Fruit fly (Drosophila melanogaster) whole organism, adult: Measurements from ENCODE around the gene CG7465.

Experiments
- CG11617 ChIP-seq: fragments of 200-800 bp; sonication (Bioruptor generic); optimal IDR thresholded peaks from 2 replicates; lab custom pipeline; 2017; ENCODE audit warnings: mild to moderate bottlenecking, missing biosample characterization, missing genetic modification reagents, missing genetic modification characterization
- CG12768 ChIP-seq: fragments of 200-800 bp; sonication (Bioruptor generic); optimal IDR thresholded peaks from 2 replicates; lab custom pipeline; 2017; ENCODE audit warnings: missing biosample characterization, missing genetic modification characterization, mild to moderate bottlenecking, moderate library complexity, missing genetic modification reagents
- CG14711 ChIP-seq: fragments of 200-800 bp; sonication (Bioruptor generic); optimal IDR thresholded peaks from 2 replicates; lab custom pipeline; 2018; ENCODE audit warnings: missing biosample characterization, mild to moderate bottlenecking, missing genetic modification characterization, moderate library complexity
- CG1620 ChIP-seq: fragments of 200-800 bp; sonication (Bioruptor generic); optimal IDR thresholded peaks from 2 replicates; lab custom pipeline; 2016; ENCODE audit warnings: missing biosample characterization, missing genetic modification characterization
- CG33017 ChIP-seq: fragments of 200-800 bp; sonication (Bioruptor generic); optimal IDR thresholded peaks from 2 replicates; lab custom pipeline; 2018; ENCODE audit warnings: missing biosample characterization, mild to moderate bottlenecking, missing genetic modification characterization, moderate library complexity
- CG5204 ChIP-seq: fragments of 200-800 bp; sonication (Bioruptor generic); optimal IDR thresholded peaks from 2 replicates; lab custom pipeline; 2016; ENCODE audit warnings: missing biosample characterization, missing genetic modification characterization
- CG7045 ChIP-seq: fragments of 200-800 bp; sonication (Bioruptor generic); optimal IDR thresholded peaks from 2 replicates; lab custom pipeline; 2017; ENCODE audit warnings: missing biosample characterization, mild to moderate bottlenecking, missing genetic modification characterization
- CG7101 ChIP-seq: fragments of 200-800 bp; sonication (Bioruptor generic); optimal IDR thresholded peaks from 2 replicates; lab custom pipeline; 2018; ENCODE audit warnings: missing biosample characterization, mild to moderate bottlenecking, missing genetic modification characterization, moderate library complexity
- Clk ChIP-seq: fragments of 200-800 bp; sonication (Bioruptor generic); optimal IDR thresholded peaks from 2 replicates; lab custom pipeline; 2017; ENCODE audit warnings: missing biosample characterization, missing genetic modification characterization
- Crg-1 ChIP-seq: fragments of 200-800 bp; sonication (Bioruptor generic); optimal IDR thresholded peaks from 2 replicates; lab custom pipeline; 2016; ENCODE audit warnings: missing biosample characterization, missing genetic modification characterization
- Hr96 ChIP-seq: fragments of 200-800 bp; sonication (Bioruptor generic); optimal IDR thresholded peaks from 2 replicates; lab custom pipeline; 2016; ENCODE audit warnings: missing biosample characterization, missing genetic modification characterization
- Mnt ChIP-seq: fragments of 200-800 bp; sonication (Bioruptor generic); optimal IDR thresholded peaks from 2 replicates; lab custom pipeline; 2016; ENCODE audit warnings: missing biosample characterization, mild to moderate bottlenecking, missing genetic modification characterization
- bab1 ChIP-seq: fragments of 200-800 bp; sonication (Bioruptor generic); optimal IDR thresholded peaks from 3 replicates; lab custom pipeline; 2019; ENCODE audit warnings: missing biosample characterization, mild to moderate bottlenecking, missing genetic modification characterization, moderate library complexity
- cic ChIP-seq: fragments of 200-800 bp; sonication (Bioruptor generic); optimal IDR thresholded peaks from 2 replicates; lab custom pipeline; 2017; ENCODE audit warnings: missing biosample characterization, mild to moderate bottlenecking, missing genetic modification characterization, moderate library complexity
- cnc ChIP-seq, 2 experiments: fragments of >200 bp; optimal IDR thresholded peaks; 2 replicates each; lab custom pipeline; 2017
- kay ChIP-seq: fragments of 200-800 bp; sonication (Bioruptor generic); peaks from one replicate; lab custom pipeline; 2016; ENCODE audit warnings: missing biosample characterization, missing genetic modification characterization, borderline replicate concordance
- ovo ChIP-seq: fragments of 200-800 bp; sonication (Bioruptor generic); optimal IDR thresholded peaks from 2 replicates; lab custom pipeline; 2016; ENCODE audit warnings: missing biosample characterization, missing genetic modification characterization
- pad ChIP-seq: fragments of 200-800 bp; sonication (Bioruptor generic); optimal IDR thresholded peaks from 3 replicates; lab custom pipeline; 2017; ENCODE audit warnings: missing biosample characterization, missing genetic modification characterization, mild to moderate bottlenecking, moderate library complexity, missing genetic modification reagents
- tj ChIP-seq: fragments of 200-800 bp; sonication (Bioruptor generic); optimal IDR thresholded peaks from 3 replicates; lab custom pipeline; 2017; ENCODE audit warnings: missing biosample characterization, mild to moderate bottlenecking, missing genetic modification characterization, moderate library complexity
- toe ChIP-seq: fragments of 200-800 bp; sonication (Bioruptor generic); optimal IDR thresholded peaks from 2 replicates; lab custom pipeline; 2016; ENCODE audit warnings: missing biosample characterization, missing genetic modification characterization

The CG7465 gene

dm6 chr3L:4479938-4480337, at the start of gene CG7465:
Gene CG7465 (plus strand): TSS chr3L:4480283.
- TF ChIP-seq Hr96 (GFP tag; lab: Kevin White, UChicago): no peak
- no peak for TF ChIP-seq toe

- TF ChIP-seq CG5204 (GFP tag; lab: Kevin White, UChicago): no peak
- TF ChIP-seq kay (GFP tag; lab: Kevin White, UChicago): no peak
- TF ChIP-seq bab1: no peak
- TF ChIP-seq CG12768 (GFP tag; lab: Kevin White, UChicago): no peak
- TF ChIP-seq cnc (optimal IDR thresholded peaks at IDR 0.05; lab: Kevin White, UChicago): no peak
- no peak for TF ChIP-seq CG11617
- TF ChIP-seq CG14711 (tag; lab: Kevin White, UChicago): no peak
- no peak for TF ChIP-seq Hr96 (GFP tag; lab: Kevin White, UChicago)
- TF ChIP-seq CG33017 (tag; lab: Kevin White, UChicago): no peak
- no peak for TF ChIP-seq CG7101 (tag; lab: Kevin White, UChicago)
- TF ChIP-seq Mnt (GFP tag; lab: Kevin White, UChicago): no peak
- no peak for TF ChIP-seq ovo (GFP tag; lab: Kevin White, UChicago)
- no peak for TF ChIP-seq Clk (GFP tag; lab: Kevin White, UChicago)
These were observed 49.8 kb upstream of the CG7465 start for dm6 chr3L:4430331-4430730.

dm6 chr3L:4431111-4431730, 48.9 kb upstream of the CG7465 start:
- no peak for TF ChIP-seq tj
- TF ChIP-seq CG12768 (GFP tag; lab: Kevin White, UChicago): no peak
- no peak for TF ChIP-seq pad (GFP tag; lab: Kevin White, UChicago)
- TF ChIP-seq CG14711 (tag; lab: Kevin White, UChicago): no peak
- TF ChIP-seq CG5204 (GFP tag; lab: Kevin White, UChicago): no peak
- no peak for TF ChIP-seq CG33017 (tag; lab: Kevin White, UChicago)
- TF ChIP-seq bab1: no peak
- TF ChIP-seq toe: no peak
- no peak for TF ChIP-seq CG11617
- TF ChIP-seq CG7045 (GFP tag; lab: Kevin White, UChicago): no peak
- TF ChIP-seq cic (GFP tag; lab: Kevin White, UChicago): no peak
- TF ChIP-seq Clk (GFP tag; lab: Kevin White, UChicago): no peak
- TF ChIP-seq Hr96 (GFP tag; lab: Kevin White, UChicago): no peak

dm6 chr3L:4436421-4436820, 43.7 kb upstream of the CG7465 start, which contains the start of gene CG15021:
Gene CG15021 (plus strand): TSS chr3L:4436721.
- TF ChIP-seq ovo (GFP tag; lab: Kevin White, UChicago) (no peak), Clk (GFP tag; lab: Kevin White, UChicago) (no peak), CG5204 (GFP tag; lab: Kevin White, UChicago) (no peak), CG1620 (no peak), CG11617 (no peak), Crg-1 (GFP tag; lab: Kevin White, UChicago) (no peak), cnc (optimal IDR thresholded peaks at IDR 0.05; lab: Kevin White, UChicago) (no peak), Hr96 (GFP tag; lab: Kevin White, UChicago) (no peak), toe (no peak), kay (GFP tag; lab: Kevin White, UChicago) (no peak), tj (no peak), CG7045 (GFP tag; lab: Kevin White, UChicago) (no peak), bab1 (no peak), CG14711 (tag; lab: Kevin White, UChicago) (no peak), cic (GFP tag; lab: Kevin White, UChicago) (no peak), CG33017 (tag; lab: Kevin White, UChicago) (no peak)

dm6 chr3L:4440153-4440552, 39.9 kb upstream of the CG7465 start:
- TF ChIP-seq pad (GFP tag; lab: Kevin White, UChicago) (no peak), kay (GFP tag; lab: Kevin White, UChicago) (no peak), Clk (GFP tag; lab: Kevin White, UChicago) (no peak)

- no peak for TF ChIP-seq tj
- TF ChIP-seq toe: no peak
- TF ChIP-seq CG7101 (tag; lab: Kevin White, UChicago): no peak
- TF ChIP-seq ovo (GFP tag; lab: Kevin White, UChicago): no peak
- TF ChIP-seq cic (GFP tag; lab: Kevin White, UChicago): no peak
- TF ChIP-seq pad (GFP tag; lab: Kevin White, UChicago): no peak
- TF ChIP-seq CG33017 (tag; lab: Kevin White, UChicago): no peak
- no peak for TF ChIP-seq cnc (optimal IDR thresholded peaks at IDR 0.05; lab: Kevin White, UChicago)
- TF ChIP-seq Mnt (GFP tag; lab: Kevin White, UChicago): no peak
- TF ChIP-seq Hr96 (GFP tag; lab: Kevin White, UChicago): no peak
- TF ChIP-seq CG5204 (GFP tag; lab: Kevin White, UChicago): no peak
- no peak for TF ChIP-seq Crg-1 (GFP tag; lab: Kevin White, UChicago)
- no peak for TF ChIP-seq CG11617
- no peak for TF ChIP-seq CG14711 (tag; lab: Kevin White, UChicago)
- TF ChIP-seq kay (GFP tag; lab: Kevin White, UChicago): no peak
These were observed 37.9 kb upstream of the CG7465 start for dm6 chr3L:4442168-4442567.

- TF ChIP-seq Mnt (GFP tag; lab: Kevin White, UChicago): no peak
- peak; percentile 27 for TF ChIP-seq kay (GFP tag; lab: Kevin White, UChicago)
These were observed 34.3 kb upstream of the CG7465 start for dm6 chr3L:4445824-4446223.
